Fruit fly (Drosophila melanogaster): Measurements from ENCODE around the gene Crag.
A peak's percentile ranks its signal among the peaks of the same experiment; 100 is the strongest.

The Crag gene

dm6 chrX:8573744-8574484 lies 17.9 kb upstream of the Crag start, which contains the start of gene CG12065 (continued):
- no peak for TF ChIP-seq croc (GFP tag; conservative IDR thresholded peaks at IDR 0.05)
- 0 out of 3 replicates have a peak, but pooled peaks have one; percentile 12 for TF ChIP-seq gce (GFP tag; IDR thresholded peaks at IDR 0.05)
- TF ChIP-seq CG4820 (GFP tag; optimal IDR thresholded peaks at IDR 0.05), result no peak
- TF ChIP-seq MESR4 (GFP tag; optimal IDR thresholded peaks at IDR 0.05), result peak; percentile 20
- no peak for TF ChIP-seq CG14050 (GFP tag; IDR thresholded peaks at IDR 0.05)
- TF ChIP-seq CG30403 (GFP tag; optimal IDR thresholded peaks at IDR 0.05), result peak; percentile 13
- 0 out of 3 replicates have a peak, but pooled peaks have one; percentile 11 for TF ChIP-seq otp (GFP tag; IDR thresholded peaks at IDR 0.05)
- no peak for TF ChIP-seq CG17186 (GFP tag; optimal IDR thresholded peaks at IDR 0.05)
- TF ChIP-seq Antp (GFP tag; optimal IDR thresholded peaks at IDR 0.05), result no peak
- no peak for TF ChIP-seq jing (GFP tag; optimal IDR thresholded peaks at IDR 0.05)
- no peak for TF ChIP-seq CG12219 (GFP tag; optimal IDR thresholded peaks at IDR 0.05)
- no peak for TF ChIP-seq CG6791 (GFP tag; IDR thresholded peaks at IDR 0.05; ENCODE audit: partially characterized antibody)
- no peak for TF ChIP-seq crc (GFP tag; optimal IDR thresholded peaks at IDR 0.05)
- peak; percentile 37; the same call in 1 of the 2 replicates for TF ChIP-seq bbx (GFP tag; IDR thresholded peaks at IDR 0.05; ENCODE audit: partially characterized antibody)
- TF ChIP-seq CG15073 (GFP tag; optimal IDR thresholded peaks at IDR 0.05), result no peak
- TF ChIP-seq Elba2 (GFP tag; optimal IDR thresholded peaks at IDR 0.05), result no peak
- TF ChIP-seq tna (GFP tag; IDR thresholded peaks at IDR 0.05; ENCODE audit: partially characterized antibody), result no peak
- peak; percentile 39; the same call in 1 of the 3 replicates for TF ChIP-seq CG34422 (GFP tag; IDR thresholded peaks at IDR 0.05)
- 0 out of 2 replicates have a peak, but pooled peaks have one; percentile 6 for TF ChIP-seq Xrp1 (GFP tag; IDR thresholded peaks at IDR 0.05)
- no peak; the same call in 1 of the 2 replicates for TF ChIP-seq CG13287 (GFP tag; IDR thresholded peaks at IDR 0.05; ENCODE audit: partially characterized antibody)
- TF ChIP-seq Fer1 (GFP tag; optimal IDR thresholded peaks at IDR 0.05), result peak; percentile 67
- TF ChIP-seq lola (GFP tag; optimal IDR thresholded peaks at IDR 0.05), result peak in 1 of 3 experiments; percentile 44
- no peak for TF ChIP-seq CG6854 (GFP tag; optimal IDR thresholded peaks at IDR 0.05)
- TF ChIP-seq bowl (GFP tag; IDR thresholded peaks at IDR 0.05), result no peak
- peak; percentile 38 for TF ChIP-seq CG12769 (tag; optimal IDR thresholded peaks at IDR 0.05)
- no peak for TF ChIP-seq Atf3 (GFP tag; optimal IDR thresholded peaks at IDR 0.05)
- no peak for TF ChIP-seq CG18476 (GFP tag; optimal IDR thresholded peaks at IDR 0.05)
- TF ChIP-seq pzg (GFP tag; optimal IDR thresholded peaks at IDR 0.05), result peak; percentile 94
- no peak for TF ChIP-seq Hr39 (optimal IDR thresholded peaks at IDR 0.05)
- no peak for TF ChIP-seq HLH4C (GFP tag; IDR thresholded peaks at IDR 0.05; ENCODE audit: partially characterized antibody)
- no peak for TF ChIP-seq CG11456 (GFP tag; IDR thresholded peaks at IDR 0.05)
- TF ChIP-seq CG4730 (GFP tag; IDR thresholded peaks at IDR 0.05), result no peak
- TF ChIP-seq CG15696 (tag; optimal IDR thresholded peaks at IDR 0.05), result peak; percentile 43
- peak; percentile 53 for TF ChIP-seq CG2875 (GFP tag; optimal IDR thresholded peaks at IDR 0.05)
- TF ChIP-seq chm (GFP tag; IDR thresholded peaks at IDR 0.05), result peak; percentile 60; the same call in 1 of the 2 replicates
- TF ChIP-seq pum (GFP tag; optimal IDR thresholded peaks at IDR 0.05), result no peak
- peak; percentile 76 for TF ChIP-seq CG17568 (GFP tag; optimal IDR thresholded peaks at IDR 0.05)
- TF ChIP-seq Hr78 (GFP tag; optimal IDR thresholded peaks at IDR 0.05), result no peak
- no peak for TF ChIP-seq CG6654 (GFP tag; optimal IDR thresholded peaks at IDR 0.05)
- peak; percentile 67 for TF ChIP-seq Nf-YC (tag; optimal IDR thresholded peaks at IDR 0.05)
- TF ChIP-seq al (GFP tag; IDR thresholded peaks at IDR 0.05), result no peak
- TF ChIP-seq CG3065 (GFP tag; optimal IDR thresholded peaks at IDR 0.05), result no peak
- peak; percentile 65 for TF ChIP-seq Bgb (GFP tag; IDR thresholded peaks at IDR 0.05; ENCODE audit: partially characterized antibody)
- TF ChIP-seq trem (tag; optimal IDR thresholded peaks at IDR 0.05), result peak; percentile 29
- no peak for TF ChIP-seq ro (GFP tag; IDR thresholded peaks at IDR 0.05)
- no peak for TF ChIP-seq jumu (GFP tag; optimal IDR thresholded peaks at IDR 0.05)
- no peak for TF ChIP-seq ara (GFP tag; IDR thresholded peaks at IDR 0.05)
- no peak for TF ChIP-seq CG16863 (GFP tag; optimal IDR thresholded peaks at IDR 0.05)
- TF ChIP-seq Blimp-1 (GFP tag; optimal IDR thresholded peaks at IDR 0.05), result peak; percentile 79

Measured in whole organism, embryonic.